Worm (Caenorhabditis elegans) whole organism, mixed stage, embryonic: ENCODE measurements around the gene T27A8.7.

Experiments used
- ces-1 ChIP-seq: fragments of 150-350 bp; optimal IDR thresholded peaks from 2 replicates; lab custom pipeline; 2014; ENCODE audit warnings: missing biosample characterization, missing genetic modification reagents, missing genetic modification characterization
- elt-3 ChIP-seq: fragments of 150-350 bp; optimal IDR thresholded peaks from 2 replicates; lab custom pipeline; 2014; ENCODE audit warnings: missing biosample characterization, missing genetic modification characterization
- nhr-76 ChIP-seq: sonication (generic microtip); optimal IDR thresholded peaks from 2 replicates; lab custom pipeline; 2017; ENCODE audit warnings: missing biosample characterization, missing genetic modification characterization
- snpc-4 ChIP-seq: fragments of 150-350 bp; optimal IDR thresholded peaks from 2 replicates; lab custom pipeline; 2014; ENCODE audit warnings: missing biosample characterization, missing genetic modification characterization
- unc-39 ChIP-seq: fragments of 150-350 bp; optimal IDR thresholded peaks from 2 replicates; lab custom pipeline; 2014; ENCODE audit warnings: missing biosample characterization, missing genetic modification characterization
- unc-62 ChIP-seq: fragments of 150-350 bp; optimal IDR thresholded peaks from 2 replicates; lab custom pipeline; 2014; ENCODE audit warnings: missing biosample characterization, missing genetic modification reagents, missing genetic modification characterization
- ztf-11 ChIP-seq: fragments of 150-350 bp; optimal IDR thresholded peaks from 2 replicates; lab custom pipeline; 2014; ENCODE audit warnings: missing biosample characterization, missing genetic modification characterization

DNA sequence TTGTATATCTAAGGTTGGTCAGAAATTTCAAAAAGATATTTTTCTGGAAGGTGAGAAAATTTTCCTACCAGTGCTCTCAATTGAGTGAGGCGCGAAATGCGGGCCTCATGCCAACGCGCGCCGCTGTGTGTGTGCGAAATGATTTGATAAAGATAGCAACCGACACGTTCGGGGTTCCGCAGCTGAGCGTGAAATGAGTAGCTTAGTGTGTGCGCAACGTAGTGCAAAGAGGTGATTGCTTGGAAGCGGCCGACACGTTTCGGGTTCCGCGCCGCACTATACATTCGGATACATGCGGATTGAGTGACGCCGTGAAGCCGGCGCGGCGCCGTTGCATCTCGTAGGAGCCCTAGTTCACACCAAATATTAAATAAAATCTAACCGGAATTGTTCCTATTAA, 35.8 kb downstream of the T27A8.7 start:
- TF ChIP-seq ces-1 (GFP tag; lab: Kevin White, UChicago) (no peak), elt-3 (tag; lab: Kevin White, UChicago) (no peak), unc-39 (tag; lab: Kevin White, UChicago) (no peak), nhr-76 (tag; lab: Kevin White, UChicago) (no peak), unc-62 (no peak), snpc-4 (tag; lab: Kevin White, UChicago) (no peak), ztf-11 (no peak)
